Worm (Caenorhabditis elegans): ENCODE measurements around the gene C46E10.1.

- TF ChIP-seq nhr-19 (GFP tag; conservative IDR thresholded peaks at IDR 0.05) (no peak), fkh-4 (tag; optimal IDR thresholded peaks at IDR 0.05; ENCODE audit: borderline replicate concordance) (no peak), xbp-1 (tag; optimal IDR thresholded peaks at IDR 0.05) (no peak), nhr-77 (tag; optimal IDR thresholded peaks at IDR 0.05) (no peak), nhr-28 (tag; optimal IDR thresholded peaks at IDR 0.05) (no peak), jun-1 (tag; optimal IDR thresholded peaks at IDR 0.05) (no peak), pqm-1 (tag; optimal IDR thresholded peaks at IDR 0.05) (no peak), aly-2 (tag; optimal IDR thresholded peaks at IDR 0.05) (no peak), ama-1 (optimal IDR thresholded peaks at IDR 0.05) (no peak), pag-3 (tag; optimal IDR thresholded peaks at IDR 0.05; ENCODE audit: borderline replicate concordance, insufficient read depth) (no peak), blmp-1 (tag; optimal IDR thresholded peaks at IDR 0.05) (no peak), F16B12.6 (tag; optimal IDR thresholded peaks at IDR 0.05) (no peak), vab-15 (tag; optimal IDR thresholded peaks at IDR 0.05) (no peak)
Observed at ce11 chrII:3688333-3688732, 35.7 kb upstream of the C46E10.1 start, which contains the start of gene ifas-1.

All from whole organism, L1 larva.